Fruit fly (Drosophila melanogaster) whole organism, adult: Measurements from ENCODE around the gene CG10286.

Experiments
- CG11617 ChIP-seq: fragments of 200-800 bp; sonication (Bioruptor generic); optimal IDR thresholded peaks from 2 replicates; lab custom pipeline; 2017; ENCODE audit warnings: mild to moderate bottlenecking, missing biosample characterization, missing genetic modification reagents, missing genetic modification characterization
- CG12768 ChIP-seq: fragments of 200-800 bp; sonication (Bioruptor generic); optimal IDR thresholded peaks from 2 replicates; lab custom pipeline; 2017; ENCODE audit warnings: missing biosample characterization, missing genetic modification characterization, mild to moderate bottlenecking, moderate library complexity, missing genetic modification reagents
- CG14711 ChIP-seq: fragments of 200-800 bp; sonication (Bioruptor generic); optimal IDR thresholded peaks from 2 replicates; lab custom pipeline; 2018; ENCODE audit warnings: missing biosample characterization, mild to moderate bottlenecking, missing genetic modification characterization, moderate library complexity
- CG1620 ChIP-seq: fragments of 200-800 bp; sonication (Bioruptor generic); optimal IDR thresholded peaks from 2 replicates; lab custom pipeline; 2016; ENCODE audit warnings: missing biosample characterization, missing genetic modification characterization
- CG33017 ChIP-seq: fragments of 200-800 bp; sonication (Bioruptor generic); optimal IDR thresholded peaks from 2 replicates; lab custom pipeline; 2018; ENCODE audit warnings: missing biosample characterization, mild to moderate bottlenecking, missing genetic modification characterization, moderate library complexity
- CG5204 ChIP-seq: fragments of 200-800 bp; sonication (Bioruptor generic); optimal IDR thresholded peaks from 2 replicates; lab custom pipeline; 2016; ENCODE audit warnings: missing biosample characterization, missing genetic modification characterization
- CG7045 ChIP-seq: fragments of 200-800 bp; sonication (Bioruptor generic); optimal IDR thresholded peaks from 2 replicates; lab custom pipeline; 2017; ENCODE audit warnings: missing biosample characterization, mild to moderate bottlenecking, missing genetic modification characterization
- CG7101 ChIP-seq: fragments of 200-800 bp; sonication (Bioruptor generic); optimal IDR thresholded peaks from 2 replicates; lab custom pipeline; 2018; ENCODE audit warnings: missing biosample characterization, mild to moderate bottlenecking, missing genetic modification characterization, moderate library complexity
- Clk ChIP-seq: fragments of 200-800 bp; sonication (Bioruptor generic); optimal IDR thresholded peaks from 2 replicates; lab custom pipeline; 2017; ENCODE audit warnings: missing biosample characterization, missing genetic modification characterization
- Crg-1 ChIP-seq: fragments of 200-800 bp; sonication (Bioruptor generic); optimal IDR thresholded peaks from 2 replicates; lab custom pipeline; 2016; ENCODE audit warnings: missing biosample characterization, missing genetic modification characterization
- Hr96 ChIP-seq: fragments of 200-800 bp; sonication (Bioruptor generic); optimal IDR thresholded peaks from 2 replicates; lab custom pipeline; 2016; ENCODE audit warnings: missing biosample characterization, missing genetic modification characterization
- Mnt ChIP-seq: fragments of 200-800 bp; sonication (Bioruptor generic); optimal IDR thresholded peaks from 2 replicates; lab custom pipeline; 2016; ENCODE audit warnings: missing biosample characterization, mild to moderate bottlenecking, missing genetic modification characterization
- bab1 ChIP-seq: fragments of 200-800 bp; sonication (Bioruptor generic); optimal IDR thresholded peaks from 3 replicates; lab custom pipeline; 2019; ENCODE audit warnings: missing biosample characterization, mild to moderate bottlenecking, missing genetic modification characterization, moderate library complexity
- cic ChIP-seq: fragments of 200-800 bp; sonication (Bioruptor generic); optimal IDR thresholded peaks from 2 replicates; lab custom pipeline; 2017; ENCODE audit warnings: missing biosample characterization, mild to moderate bottlenecking, missing genetic modification characterization, moderate library complexity
- cnc ChIP-seq, 2 experiments: fragments of >200 bp; optimal IDR thresholded peaks; 2 replicates each; lab custom pipeline; 2017
- kay ChIP-seq: fragments of 200-800 bp; sonication (Bioruptor generic); peaks from one replicate; lab custom pipeline; 2016; ENCODE audit warnings: missing biosample characterization, missing genetic modification characterization, borderline replicate concordance
- ovo ChIP-seq: fragments of 200-800 bp; sonication (Bioruptor generic); optimal IDR thresholded peaks from 2 replicates; lab custom pipeline; 2016; ENCODE audit warnings: missing biosample characterization, missing genetic modification characterization
- pad ChIP-seq: fragments of 200-800 bp; sonication (Bioruptor generic); optimal IDR thresholded peaks from 3 replicates; lab custom pipeline; 2017; ENCODE audit warnings: missing biosample characterization, missing genetic modification characterization, mild to moderate bottlenecking, moderate library complexity, missing genetic modification reagents
- tj ChIP-seq: fragments of 200-800 bp; sonication (Bioruptor generic); optimal IDR thresholded peaks from 3 replicates; lab custom pipeline; 2017; ENCODE audit warnings: missing biosample characterization, mild to moderate bottlenecking, missing genetic modification characterization, moderate library complexity
- toe ChIP-seq: fragments of 200-800 bp; sonication (Bioruptor generic); optimal IDR thresholded peaks from 2 replicates; lab custom pipeline; 2016; ENCODE audit warnings: missing biosample characterization, missing genetic modification characterization

The CG10286 gene

dm6 chr3R:6342702-6343101, 26.1 kb upstream of the CG10286 start, which contains the start of gene CG10298:
Gene CG10298 (plus strand): TSS chr3R:6343002.
- no peak for TF ChIP-seq Hr96
- TF ChIP-seq CG7101 (tag; lab: Kevin White, UChicago): no peak
- no peak for TF ChIP-seq toe (GFP tag; lab: Kevin White, UChicago)
- TF ChIP-seq ovo (GFP tag; lab: Kevin White, UChicago): no peak
- TF ChIP-seq bab1 (GFP tag; lab: Kevin White, UChicago): no peak
- TF ChIP-seq CG1620: no peak
- no peak for TF ChIP-seq CG5204 (GFP tag; lab: Kevin White, UChicago)
- no peak for TF ChIP-seq CG33017
- TF ChIP-seq CG11617 (GFP tag; lab: Kevin White, UChicago): no peak
- TF ChIP-seq kay (GFP tag; lab: Kevin White, UChicago): no peak
- TF ChIP-seq CG12768 (GFP tag; lab: Kevin White, UChicago): no peak
- no peak for TF ChIP-seq CG14711 (tag; lab: Kevin White, UChicago)
- TF ChIP-seq cnc (optimal IDR thresholded peaks at IDR 0.05; lab: Kevin White, UChicago): no peak
- no peak for TF ChIP-seq CG7045 (GFP tag; lab: Kevin White, UChicago)
- no peak for TF ChIP-seq Crg-1 (GFP tag; lab: Kevin White, UChicago)
- TF ChIP-seq Clk (GFP tag; lab: Kevin White, UChicago): no peak

dm6 chr3R:6343396-6344239, 25.1 kb upstream of the CG10286 start, which contains the start of gene CG17919:
Gene CG17919 (plus strand): TSS chr3R:6344029.
- TF ChIP-seq CG1620: no peak
- TF ChIP-seq kay (GFP tag; lab: Kevin White, UChicago): no peak
- TF ChIP-seq CG12768 (GFP tag; lab: Kevin White, UChicago): no peak
- TF ChIP-seq Crg-1 (GFP tag; lab: Kevin White, UChicago): no peak
- no peak for TF ChIP-seq CG33017
- TF ChIP-seq CG11617 (GFP tag; lab: Kevin White, UChicago): no peak
- no peak for TF ChIP-seq bab1 (GFP tag; lab: Kevin White, UChicago)
- TF ChIP-seq CG14711 (tag; lab: Kevin White, UChicago): no peak
- TF ChIP-seq ovo (GFP tag; lab: Kevin White, UChicago): no peak
- TF ChIP-seq Mnt: no peak
- TF ChIP-seq Clk (GFP tag; lab: Kevin White, UChicago): no peak
- no peak for TF ChIP-seq toe (GFP tag; lab: Kevin White, UChicago)
- no peak for TF ChIP-seq tj (GFP tag; lab: Kevin White, UChicago)
- TF ChIP-seq CG7101 (tag; lab: Kevin White, UChicago): no peak
- no peak for TF ChIP-seq cic (GFP tag; lab: Kevin White, UChicago)

dm6 chr3R:6345814-6346213, 23.0 kb upstream of the CG10286 start, which contains the start of the genes SmD2 and CG18048:
Gene SmD2 (minus strand): TSS chr3R:6345911.
Gene CG18048 (plus strand): TSS chr3R:6346111.
- TF ChIP-seq Hr96 (peak; percentile 6), CG5204 (GFP tag; lab: Kevin White, UChicago) (peak; percentile 18), tj (GFP tag; lab: Kevin White, UChicago) (peak; percentile 6), kay (GFP tag; lab: Kevin White, UChicago) (no peak), CG14711 (tag; lab: Kevin White, UChicago) (peak; percentile 14), bab1 (GFP tag; lab: Kevin White, UChicago) (peak; percentile 24), Mnt (peak; percentile 65), CG1620 (peak; percentile 23), CG12768 (GFP tag; lab: Kevin White, UChicago) (peak; percentile 7), Clk (GFP tag; lab: Kevin White, UChicago) (no peak), CG11617 (GFP tag; lab: Kevin White, UChicago) (no peak)

- TF ChIP-seq CG14711 (tag; lab: Kevin White, UChicago): no peak
- no peak for TF ChIP-seq ovo (GFP tag; lab: Kevin White, UChicago)
- TF ChIP-seq Hr96: no peak
- no peak for TF ChIP-seq CG7101 (tag; lab: Kevin White, UChicago)
- TF ChIP-seq CG1620: no peak
- TF ChIP-seq CG7045 (GFP tag; lab: Kevin White, UChicago): no peak
Measured at dm6 chr3R:6348943-6349342, 19.8 kb upstream of the CG10286 start, which contains the start of gene Hr83. Gene Hr83 (plus strand): TSS chr3R:6349243.

dm6 chr3R:6350755-6351154, 18.0 kb upstream of the CG10286 start, which contains the start of gene Pak:
Gene Pak (plus strand): TSS chr3R:6350896.
- TF ChIP-seq CG7101 (tag; lab: Kevin White, UChicago) (no peak), bab1 (GFP tag; lab: Kevin White, UChicago) (no peak), Crg-1 (GFP tag; lab: Kevin White, UChicago) (no peak), toe (GFP tag; lab: Kevin White, UChicago) (no peak)

- TF ChIP-seq CG11617 (GFP tag; lab: Kevin White, UChicago) (no peak), pad (GFP tag; lab: Kevin White, UChicago) (peak; percentile 92), cic (GFP tag; lab: Kevin White, UChicago) (peak; percentile 34), CG33017 (no peak)
Measured at dm6 chr3R:6351181-6351580, 17.6 kb upstream of the CG10286 start.
